Worm (Caenorhabditis elegans) whole organism, mixed stage, embryonic: ENCODE measurements around the gene ilys-5.

Source experiments
- bed-3 ChIP-seq: fragments of 200-800 bp; sonication (Bioruptor generic); optimal IDR thresholded peaks from 3 replicates; lab custom pipeline; 2018; ENCODE audit warnings: mild to moderate bottlenecking, missing genetic modification characterization, moderate library complexity, missing compliant biosample characterization
- blmp-1 ChIP-seq: fragments of 150-350 bp; optimal IDR thresholded peaks from 2 replicates; lab custom pipeline; 2014; ENCODE audit warnings: missing biosample characterization, missing genetic modification characterization
- ceh-43 ChIP-seq: fragments of 200-800 bp; sonication (Bioruptor generic); optimal IDR thresholded peaks from 2 replicates; lab custom pipeline; 2018; ENCODE audit warnings: mild to moderate bottlenecking, missing genetic modification characterization, moderate library complexity, missing compliant biosample characterization
- ceh-83 ChIP-seq: fragments of 200-800 bp; sonication (Bioruptor generic); optimal IDR thresholded peaks from 2 replicates; lab custom pipeline; 2018; ENCODE audit warnings: mild to moderate bottlenecking, missing genetic modification characterization, missing compliant biosample characterization
- ces-1 ChIP-seq: fragments of 150-350 bp; optimal IDR thresholded peaks from 2 replicates; lab custom pipeline; 2014; ENCODE audit warnings: missing biosample characterization, missing genetic modification reagents, missing genetic modification characterization
- cnd-1 ChIP-seq: fragments of 200-800 bp; sonication (Bioruptor generic); optimal IDR thresholded peaks from 2 replicates; lab custom pipeline; 2018; ENCODE audit warnings: mild to moderate bottlenecking, missing genetic modification characterization, missing compliant biosample characterization
- drap-1 ChIP-seq: fragments of 200-800 bp; sonication (Bioruptor generic); optimal IDR thresholded peaks from 3 replicates; lab custom pipeline; 2018; ENCODE audit warnings: mild to moderate bottlenecking, missing genetic modification characterization, missing compliant biosample characterization
- elt-1 ChIP-seq: sonication (generic microtip); optimal IDR thresholded peaks from 2 replicates; lab custom pipeline; 2017; ENCODE audit warnings: missing genetic modification characterization, mild to moderate bottlenecking, missing compliant biosample characterization, antibody characterized with exemption, moderate library complexity, borderline replicate concordance; ENCODE audit not compliant: insufficient read depth
- elt-3 ChIP-seq: fragments of 150-350 bp; optimal IDR thresholded peaks from 2 replicates; lab custom pipeline; 2014; ENCODE audit warnings: missing biosample characterization, missing genetic modification characterization
- flh-1 ChIP-seq: fragments of 200-800 bp; sonication (Bioruptor generic); optimal IDR thresholded peaks from 2 replicates; lab custom pipeline; 2018; ENCODE audit warnings: mild to moderate bottlenecking, missing genetic modification characterization, moderate library complexity, missing compliant biosample characterization
- ham-2 ChIP-seq: fragments of 200-800 bp; sonication (Bioruptor generic); optimal IDR thresholded peaks from 2 replicates; lab custom pipeline; 2018; ENCODE audit warnings: mild to moderate bottlenecking, missing genetic modification characterization, missing compliant biosample characterization
- hlh-1 ChIP-seq: fragments of 150-350 bp; optimal IDR thresholded peaks from 2 replicates; lab custom pipeline; 2014; ENCODE audit warnings: missing biosample characterization, missing genetic modification reagents, missing genetic modification characterization
- lin-13 ChIP-seq: fragments of 150-350 bp; optimal IDR thresholded peaks from 2 replicates; lab custom pipeline; 2014; ENCODE audit warnings: missing biosample characterization, missing genetic modification characterization
- lin-32 ChIP-seq: fragments of 200-800 bp; sonication (Bioruptor generic); optimal IDR thresholded peaks from 2 replicates; lab custom pipeline; 2018; ENCODE audit warnings: mild to moderate bottlenecking, missing genetic modification characterization, missing compliant biosample characterization
- mab-5 ChIP-seq: fragments of 150-350 bp; optimal IDR thresholded peaks from 2 replicates; lab custom pipeline; 2014; ENCODE audit warnings: missing biosample characterization, missing genetic modification characterization
- mep-1 ChIP-seq: fragments of 150-350 bp; optimal IDR thresholded peaks from 2 replicates; lab custom pipeline; 2017; ENCODE audit warnings: missing biosample characterization, missing genetic modification reagents, missing genetic modification characterization, inconsistent platforms
- nhr-12 ChIP-seq: fragments of 150-350 bp; optimal IDR thresholded peaks from 2 replicates; lab custom pipeline; 2014; ENCODE audit warnings: missing biosample characterization, missing genetic modification characterization
- nhr-237 ChIP-seq: fragments of 150-350 bp; optimal IDR thresholded peaks from 2 replicates; lab custom pipeline; 2014; ENCODE audit warnings: missing biosample characterization, missing genetic modification characterization
- nhr-76 ChIP-seq: sonication (generic microtip); optimal IDR thresholded peaks from 2 replicates; lab custom pipeline; 2017; ENCODE audit warnings: missing biosample characterization, missing genetic modification characterization
- pha-4 ChIP-seq: fragments of 150-350 bp; optimal IDR thresholded peaks from 2 replicates; lab custom pipeline; 2018; ENCODE audit warnings: missing biosample characterization, missing genetic modification reagents, missing genetic modification characterization
- snpc-4 ChIP-seq: fragments of 150-350 bp; optimal IDR thresholded peaks from 2 replicates; lab custom pipeline; 2014; ENCODE audit warnings: missing biosample characterization, missing genetic modification characterization
- sptf-1 ChIP-seq: sonication (generic microtip); optimal IDR thresholded peaks from 2 replicates; lab custom pipeline; 2017; ENCODE audit warnings: mild to moderate bottlenecking, missing genetic modification characterization, moderate library complexity, missing compliant biosample characterization
- tbx-8 ChIP-seq: fragments of 200-800 bp; sonication (Bioruptor generic); optimal IDR thresholded peaks from 2 replicates; lab custom pipeline; 2018; ENCODE audit warnings: mild to moderate bottlenecking, missing genetic modification characterization, moderate library complexity, missing compliant biosample characterization
- unc-120 ChIP-seq: sonication (generic microtip); optimal IDR thresholded peaks from 2 replicates; lab custom pipeline; 2017; ENCODE audit warnings: missing genetic modification characterization, missing compliant biosample characterization; ENCODE audit not compliant: poor library complexity, severe bottlenecking
- unc-39 ChIP-seq: fragments of 150-350 bp; optimal IDR thresholded peaks from 2 replicates; lab custom pipeline; 2014; ENCODE audit warnings: missing biosample characterization, missing genetic modification characterization
- unc-62 ChIP-seq: fragments of 150-350 bp; optimal IDR thresholded peaks from 2 replicates; lab custom pipeline; 2014; ENCODE audit warnings: missing biosample characterization, missing genetic modification reagents, missing genetic modification characterization
- zip-8 ChIP-seq: fragments of 150-350 bp; optimal IDR thresholded peaks from 2 replicates; lab custom pipeline; 2014; ENCODE audit warnings: missing biosample characterization, missing genetic modification characterization

The ilys-5 gene

DNA sequence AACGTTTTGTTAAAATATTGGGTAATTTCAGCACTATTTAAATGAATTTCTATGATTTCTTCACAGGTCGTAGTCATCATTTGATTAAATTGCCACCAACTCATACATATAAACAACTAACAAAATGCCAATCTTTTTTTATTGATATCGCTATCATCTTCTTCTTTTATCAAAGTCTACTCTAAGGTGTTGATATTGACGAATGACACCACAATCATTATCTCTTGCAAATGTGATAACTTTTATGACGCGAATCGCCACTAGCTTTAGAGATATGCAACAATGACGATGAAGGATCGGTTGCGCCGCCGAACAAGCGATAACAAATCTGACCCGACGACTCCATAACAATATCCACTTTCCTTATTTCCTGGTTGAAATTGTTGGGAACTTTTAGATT, 22.2 kb downstream of the ilys-5 start:
- TF ChIP-seq elt-3: peak; percentile 65
- TF ChIP-seq nhr-237 (tag; lab: Kevin White, UChicago): no peak
- TF ChIP-seq lin-13 (tag; lab: Kevin White, UChicago): no peak
- no peak for TF ChIP-seq mep-1
- no peak for TF ChIP-seq sptf-1 (tag; lab: Kevin White, UChicago)
- TF ChIP-seq unc-62 (GFP tag; lab: Kevin White, UChicago): no peak
- TF ChIP-seq, all 35 proteins: peak for 1

ce11 chrX:6511985-6512384, 24.7 kb downstream of the ilys-5 start, which contains the start of gene ttr-35:
TSS of gene ttr-35 (plus strand) at chrX:6512285.
- TF ChIP-seq ceh-43 (GFP tag; lab: Kevin White, UChicago): no peak
- TF ChIP-seq mab-5 (tag; lab: Kevin White, UChicago): no peak
- TF ChIP-seq zip-8 (tag; lab: Kevin White, UChicago): no peak
- no peak for TF ChIP-seq lin-13 (tag; lab: Kevin White, UChicago)
- TF ChIP-seq flh-1 (GFP tag; lab: Kevin White, UChicago): no peak
- no peak for TF ChIP-seq hlh-1
- TF ChIP-seq lin-32 (GFP tag; lab: Kevin White, UChicago): no peak
- no peak for TF ChIP-seq nhr-76
- no peak for TF ChIP-seq sptf-1 (tag; lab: Kevin White, UChicago)

ce11 chrX:6510627-6511026, 26.0 kb downstream of the ilys-5 start, which contains the start of gene ttr-36:
TSS of gene ttr-36 (plus strand) at chrX:6510927.
- TF ChIP-seq elt-1 (tag; lab: Kevin White, UChicago) (no peak), snpc-4 (tag; lab: Kevin White, UChicago) (no peak), zip-8 (tag; lab: Kevin White, UChicago) (no peak), bed-3 (GFP tag; lab: Kevin White, UChicago) (no peak), sptf-1 (tag; lab: Kevin White, UChicago) (no peak), unc-62 (GFP tag; lab: Kevin White, UChicago) (no peak), lin-32 (GFP tag; lab: Kevin White, UChicago) (no peak), ham-2 (GFP tag; lab: Kevin White, UChicago) (no peak), unc-120 (tag; lab: Kevin White, UChicago) (no peak), ces-1 (GFP tag; lab: Kevin White, UChicago) (no peak), elt-3 (no peak), pha-4 (no peak)

DNA sequence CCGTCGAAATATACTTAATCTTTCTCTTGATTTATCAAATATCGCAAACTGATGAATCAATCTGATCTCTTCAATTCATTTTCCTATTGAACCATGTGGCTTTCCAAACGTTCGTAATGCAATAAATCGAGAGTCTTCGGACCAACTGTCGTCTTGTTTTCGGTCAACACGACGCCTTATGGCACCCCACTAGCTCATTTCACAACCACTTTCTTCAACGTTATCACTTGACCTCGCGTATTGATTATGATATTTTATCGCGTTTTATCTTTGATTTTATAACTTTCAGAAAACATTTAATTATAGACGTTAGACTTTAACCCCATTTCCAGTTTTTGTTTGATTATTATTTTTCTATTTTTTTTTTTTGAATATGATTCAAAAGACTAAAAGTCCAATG, 26.8 kb downstream of the ilys-5 start:
- peak; percentile 69 for TF ChIP-seq unc-62 (GFP tag; lab: Kevin White, UChicago)
- peak; percentile 98 for TF ChIP-seq hlh-1
- TF ChIP-seq tbx-8 (GFP tag; lab: Kevin White, UChicago): no peak
- TF ChIP-seq unc-120 (tag; lab: Kevin White, UChicago): peak; percentile 73
- TF ChIP-seq, all 35 proteins: peak for 3

DNA sequence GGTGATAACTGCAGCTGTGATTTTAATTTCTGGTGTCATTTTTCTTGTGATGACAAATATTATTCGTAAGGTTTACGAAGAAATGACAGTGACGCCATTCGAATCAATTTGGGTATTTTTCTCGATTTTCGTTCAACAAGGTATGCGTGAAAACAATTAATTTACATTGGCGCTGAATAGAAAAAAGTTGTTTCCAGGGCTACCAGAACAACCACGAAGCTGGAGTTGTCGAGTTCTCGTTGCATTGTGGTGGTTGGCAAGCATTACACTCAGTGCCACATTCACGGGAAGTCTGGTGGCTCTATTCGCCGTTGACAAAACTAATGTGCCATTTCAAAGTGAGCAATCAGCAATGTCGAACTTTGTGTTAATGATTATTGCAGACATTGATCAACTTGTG, 28.9 kb downstream of the ilys-5 start:
- TF ChIP-seq hlh-1 (peak; percentile 51), ceh-43 (GFP tag; lab: Kevin White, UChicago) (no peak)
- TF ChIP-seq, all 35 proteins: peak for 1

ce11 chrX:6505662-6506061, 31.0 kb downstream of the ilys-5 start, which contains the start of gene glr-8:
TSS of gene glr-8 (plus strand) at chrX:6505980.
- TF ChIP-seq ceh-83 (GFP tag; lab: Kevin White, UChicago) (no peak), blmp-1 (no peak), sptf-1 (tag; lab: Kevin White, UChicago) (no peak), unc-39 (tag; lab: Kevin White, UChicago) (no peak), ces-1 (GFP tag; lab: Kevin White, UChicago) (no peak), ceh-43 (GFP tag; lab: Kevin White, UChicago) (no peak), unc-120 (tag; lab: Kevin White, UChicago) (no peak), cnd-1 (tag; lab: Kevin White, UChicago) (no peak), nhr-12 (tag; lab: Kevin White, UChicago) (no peak)

- TF ChIP-seq sptf-1 (tag; lab: Kevin White, UChicago) (peak; percentile 42), elt-3 (no peak), ces-1 (GFP tag; lab: Kevin White, UChicago) (peak; percentile 29), drap-1 (GFP tag; lab: Kevin White, UChicago) (peak; percentile 23), lin-32 (GFP tag; lab: Kevin White, UChicago) (no peak), mep-1 (peak; percentile 22)
Observed at ce11 chrX:6505008-6505407, 31.6 kb downstream of the ilys-5 start, which contains the start of gene cdf-1. TSS of gene cdf-1 (minus strand) at chrX:6505143.
